Fruit fly (Drosophila melanogaster) whole organism, prepupa: Measurements from ENCODE around the gene CG31689.

Source experiments
- CG10631 ChIP-seq: fragments of 200-800 bp; sonication (Bioruptor generic); optimal IDR thresholded peaks from 2 replicates; lab custom pipeline; 2016; ENCODE audit warnings: missing biosample characterization, missing genetic modification characterization
- CG11294 ChIP-seq: fragments of 200-800 bp; sonication (Bioruptor generic); IDR thresholded peaks from 2 replicates; pipeline ENCODE4 v1.3.6; 2022; ENCODE audit warnings: missing biosample characterization, missing genetic modification characterization
- CG11902 ChIP-seq: fragments of 200-800 bp; sonication (Bioruptor generic); optimal IDR thresholded peaks from 3 replicates; lab custom pipeline; 2016; ENCODE audit warnings: missing biosample characterization, missing genetic modification characterization
- CG15336 ChIP-seq: fragments of 200-800 bp; sonication (Bioruptor generic); IDR thresholded peaks from 2 replicates; pipeline ENCODE4 v1.3.6; 2022; ENCODE audit warnings: missing biosample characterization, missing genetic modification characterization
- CG1621 ChIP-seq: fragments of 200-800 bp; sonication (Bioruptor generic); optimal IDR thresholded peaks from 3 replicates; lab custom pipeline; 2018; ENCODE audit warnings: missing biosample characterization, mild to moderate bottlenecking, missing genetic modification characterization
- CG31627 ChIP-seq: fragments of 200-800 bp; sonication (Bioruptor generic); optimal IDR thresholded peaks from 3 replicates; lab custom pipeline; 2016; ENCODE audit warnings: missing biosample characterization, missing genetic modification characterization
- CG32006 ChIP-seq: fragments of 200-800 bp; sonication (Bioruptor generic); optimal IDR thresholded peaks from 3 replicates; lab custom pipeline; 2017; ENCODE audit warnings: missing biosample characterization, mild to moderate bottlenecking, missing genetic modification characterization
- CG34406 ChIP-seq: fragments of 200-800 bp; sonication (Bioruptor generic); optimal IDR thresholded peaks from 3 replicates; lab custom pipeline; 2016; ENCODE audit warnings: missing biosample characterization, missing genetic modification characterization
- CG3919 ChIP-seq: fragments of 200-800 bp; sonication (Bioruptor generic); optimal IDR thresholded peaks from 3 replicates; lab custom pipeline; 2016; ENCODE audit warnings: missing biosample characterization, missing genetic modification characterization
- CG4318 ChIP-seq: fragments of 200-800 bp; sonication (Bioruptor generic); optimal IDR thresholded peaks from 3 replicates; lab custom pipeline; 2017; ENCODE audit warnings: missing biosample characterization, mild to moderate bottlenecking, missing genetic modification characterization
- CG6163 ChIP-seq: fragments of 200-800 bp; sonication (Bioruptor generic); IDR thresholded peaks from 3 replicates; pipeline ENCODE4 v1.3.6; 2022; ENCODE audit warnings: missing biosample characterization, missing genetic modification characterization
- CG6276 ChIP-seq: fragments of 200-800 bp; sonication (Bioruptor generic); optimal IDR thresholded peaks from 2 replicates; lab custom pipeline; 2017; ENCODE audit warnings: missing biosample characterization, mild to moderate bottlenecking, missing genetic modification characterization
- CG6808 ChIP-seq: fragments of 200-800 bp; sonication (Bioruptor generic); optimal IDR thresholded peaks from 3 replicates; lab custom pipeline; 2017; ENCODE audit warnings: missing biosample characterization, missing genetic modification characterization, mild to moderate bottlenecking, moderate library complexity, missing genetic modification reagents
- CG6854 ChIP-seq: fragments of 200-800 bp; sonication (Bioruptor generic); optimal IDR thresholded peaks from 2 replicates; lab custom pipeline; 2017; ENCODE audit warnings: missing biosample characterization, mild to moderate bottlenecking, missing genetic modification characterization
- CG7368 ChIP-seq: fragments of 200-800 bp; sonication (Bioruptor generic); optimal IDR thresholded peaks from 3 replicates; lab custom pipeline; 2016; ENCODE audit warnings: missing biosample characterization, missing genetic modification characterization
- CG8632 ChIP-seq: fragments of 200-800 bp; sonication (Bioruptor generic); optimal IDR thresholded peaks from 3 replicates; lab custom pipeline; 2016; ENCODE audit warnings: missing biosample characterization, missing genetic modification characterization
- CG9139 ChIP-seq: fragments of 200-800 bp; sonication (Bioruptor generic); optimal IDR thresholded peaks from 3 replicates; lab custom pipeline; 2017; ENCODE audit warnings: missing biosample characterization, mild to moderate bottlenecking, missing genetic modification characterization
- Eip93F ChIP-seq: fragments of 200-800 bp; sonication (Bioruptor generic); optimal IDR thresholded peaks from 2 replicates; lab custom pipeline; 2016; ENCODE audit warnings: missing biosample characterization, mild to moderate bottlenecking, missing genetic modification characterization
- Ets21C ChIP-seq: fragments of 200-800 bp; sonication (Bioruptor generic); optimal IDR thresholded peaks from 3 replicates; lab custom pipeline; 2016; ENCODE audit warnings: missing biosample characterization, missing genetic modification characterization
- Ets96B ChIP-seq: fragments of 200-800 bp; optimal IDR thresholded peaks from 2 replicates; lab custom pipeline; 2019; ENCODE audit warnings: missing biosample characterization, mild to moderate bottlenecking, missing genetic modification characterization, moderate library complexity
- Gug ChIP-seq: fragments of 200-800 bp; sonication (Bioruptor generic); IDR thresholded peaks from 2 replicates; pipeline ENCODE4 v1.3.6; 2022; ENCODE audit warnings: missing biosample characterization, missing genetic modification characterization
- Hr38 ChIP-seq: sonication (Bioruptor generic); optimal IDR thresholded peaks from 2 replicates; lab custom pipeline; 2016; ENCODE audit warnings: missing biosample characterization, missing genetic modification characterization
- Hr4 ChIP-seq: fragments of 200-800 bp; sonication (Bioruptor generic); optimal IDR thresholded peaks from 3 replicates; lab custom pipeline; 2016; ENCODE audit warnings: missing biosample characterization, missing genetic modification characterization
- Lpt ChIP-seq: fragments of 200-800 bp; sonication (Bioruptor generic); optimal IDR thresholded peaks from 3 replicates; lab custom pipeline; 2016; ENCODE audit warnings: missing biosample characterization, missing genetic modification characterization
- OdsH ChIP-seq: fragments of 200-800 bp; sonication (Bioruptor generic); optimal IDR thresholded peaks from 3 replicates; lab custom pipeline; 2016; ENCODE audit warnings: missing biosample characterization, missing genetic modification characterization
- Smox ChIP-seq: fragments of 200-800 bp; sonication (Bioruptor generic); optimal IDR thresholded peaks from 3 replicates; lab custom pipeline; 2016; ENCODE audit warnings: missing biosample characterization, missing genetic modification characterization
- Sox102F ChIP-seq: fragments of 200-800 bp; sonication (Bioruptor generic); optimal IDR thresholded peaks from 2 replicates; lab custom pipeline; 2016; ENCODE audit warnings: missing biosample characterization, mild to moderate bottlenecking, missing genetic modification characterization
- Sox14 ChIP-seq: fragments of 200-800 bp; sonication (Bioruptor generic); optimal IDR thresholded peaks from 3 replicates; lab custom pipeline; 2016; ENCODE audit warnings: missing biosample characterization, missing genetic modification characterization
- Sox15 ChIP-seq: fragments of 200-800 bp; sonication (Bioruptor generic); optimal IDR thresholded peaks from 3 replicates; lab custom pipeline; 2016; ENCODE audit warnings: missing biosample characterization, missing genetic modification characterization
- achi ChIP-seq: fragments of 200-800 bp; sonication (Bioruptor generic); optimal IDR thresholded peaks from 3 replicates; lab custom pipeline; 2016; ENCODE audit warnings: missing biosample characterization, missing genetic modification characterization
- acj6 ChIP-seq: fragments of 200-800 bp; sonication (Bioruptor generic); optimal IDR thresholded peaks from 3 replicates; lab custom pipeline; 2016; ENCODE audit warnings: missing biosample characterization, missing genetic modification characterization
- cyc ChIP-seq: fragments of 200-800 bp; sonication (Bioruptor generic); optimal IDR thresholded peaks from 3 replicates; lab custom pipeline; 2016; ENCODE audit warnings: missing biosample characterization, missing genetic modification characterization
- dac ChIP-seq: fragments of 200-800 bp; sonication (Bioruptor generic); optimal IDR thresholded peaks from 2 replicates; lab custom pipeline; 2017; ENCODE audit warnings: missing biosample characterization, mild to moderate bottlenecking, missing genetic modification characterization
- dsx ChIP-seq: fragments of 200-800 bp; optimal IDR thresholded peaks from 3 replicates; lab custom pipeline; 2019; ENCODE audit warnings: missing biosample characterization, mild to moderate bottlenecking, missing genetic modification characterization, moderate library complexity; ENCODE audit not compliant: poor library complexity, severe bottlenecking
- eg ChIP-seq: fragments of 200-800 bp; sonication (Bioruptor generic); IDR thresholded peaks from 3 replicates; pipeline ENCODE4 v1.3.6; 2022; ENCODE audit warnings: missing biosample characterization, missing genetic modification characterization
- esn ChIP-seq: fragments of 200-800 bp; sonication (Bioruptor generic); optimal IDR thresholded peaks from 2 replicates; lab custom pipeline; 2016; ENCODE audit warnings: missing biosample characterization, mild to moderate bottlenecking, missing genetic modification characterization, moderate library complexity
- fd59A ChIP-seq: fragments of 200-800 bp; sonication (Bioruptor generic); optimal IDR thresholded peaks from 2 replicates; lab custom pipeline; 2017; ENCODE audit warnings: missing biosample characterization, mild to moderate bottlenecking, missing genetic modification characterization, missing genetic modification reagents
- fd85E ChIP-seq: fragments of 200-800 bp; sonication (Bioruptor generic); optimal IDR thresholded peaks from 3 replicates; lab custom pipeline; 2016; ENCODE audit warnings: missing biosample characterization, missing genetic modification characterization
- fkh ChIP-seq: fragments of 200-800 bp; sonication (Bioruptor generic); optimal IDR thresholded peaks from 3 replicates; lab custom pipeline; 2017; ENCODE audit warnings: missing biosample characterization, mild to moderate bottlenecking, missing genetic modification characterization, moderate library complexity
- net ChIP-seq: fragments of 200-800 bp; sonication (Bioruptor generic); optimal IDR thresholded peaks from 3 replicates; lab custom pipeline; 2016; ENCODE audit warnings: missing biosample characterization, missing genetic modification characterization
- pdm3 ChIP-seq: fragments of 200-800 bp; sonication (Bioruptor generic); optimal IDR thresholded peaks from 3 replicates; lab custom pipeline; 2016; ENCODE audit warnings: missing biosample characterization, missing genetic modification characterization
- salr ChIP-seq, 2 experiments: fragments of 200-800 bp; sonication (Bioruptor generic); optimal IDR thresholded peaks; 3 replicates each; lab custom pipeline; 2016 to 2018; ENCODE audit warnings: missing biosample characterization in 2 of 2, missing genetic modification characterization in 2 of 2, mild to moderate bottlenecking in 1 of 2
- spab ChIP-seq: fragments of 200-800 bp; sonication (Bioruptor generic); optimal IDR thresholded peaks from 2 replicates; lab custom pipeline; 2017; ENCODE audit warnings: missing biosample characterization, mild to moderate bottlenecking, missing genetic modification characterization, missing genetic modification reagents
- svp ChIP-seq: fragments of 200-800 bp; sonication (Bioruptor generic); peaks from one replicate; lab custom pipeline; 2016; ENCODE audit warnings: missing biosample characterization, missing genetic modification characterization
- topi ChIP-seq: fragments of 200-800 bp; sonication (Bioruptor generic); optimal IDR thresholded peaks from 3 replicates; lab custom pipeline; 2016; ENCODE audit warnings: missing biosample characterization, missing genetic modification characterization
- vri ChIP-seq: fragments of 200-800 bp; sonication (Bioruptor generic); optimal IDR thresholded peaks from 3 replicates; lab custom pipeline; 2016; ENCODE audit warnings: missing biosample characterization, mild to moderate bottlenecking, missing genetic modification characterization

Gene CG31689

dm6 chr2L:2725374-2725773, at the start of gene CG31689:
Gene CG31689 (plus strand): TSS chr2L:2725674.
- TF ChIP-seq CG10631 (GFP tag; lab: Kevin White, UChicago), result no peak
- TF ChIP-seq CG32006 (GFP tag; lab: Kevin White, UChicago), result no peak
- no peak for TF ChIP-seq Hr38 (GFP tag; lab: Kevin White, UChicago)
- no peak for TF ChIP-seq dsx
- TF ChIP-seq dac (GFP tag; lab: Kevin White, UChicago), result no peak
- no peak for TF ChIP-seq net
- TF ChIP-seq Eip93F (GFP tag; lab: Kevin White, UChicago), result no peak
- TF ChIP-seq topi (GFP tag; lab: Kevin White, UChicago), result no peak
- no peak for TF ChIP-seq esn
- TF ChIP-seq Ets21C, result no peak

DNA sequence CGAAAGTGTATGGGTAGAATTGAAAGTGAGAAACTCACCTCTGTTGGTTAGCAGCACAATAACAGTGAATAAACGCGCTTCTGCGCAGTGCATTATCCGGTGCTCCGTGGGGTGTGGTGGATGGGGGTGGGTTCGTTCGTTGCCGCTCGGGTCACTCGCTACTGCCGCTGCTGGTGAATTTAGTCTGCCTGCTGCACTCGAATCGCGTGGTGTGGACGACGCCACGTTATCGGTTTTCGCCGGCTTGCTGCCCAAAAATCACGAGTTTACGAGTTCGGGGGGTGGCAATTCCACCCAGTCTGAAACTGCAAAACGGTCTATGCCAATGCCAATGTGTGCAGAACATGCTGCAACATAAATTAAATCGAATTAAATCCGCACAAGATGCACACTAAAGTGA, 47.9 kb upstream of the CG31689 start, which contains the start of gene Tmtc1:
Gene Tmtc1 (plus strand): TSS at position 182 of the 400 bp plus-strand sequence.
- TF ChIP-seq CG6163 (GFP tag; lab: Robert Waterston, UW) (0 out of 3 replicates have a peak, but pooled peaks have one; percentile 37), CG31627 (no peak)

dm6 chr2L:2696337-2696736, 29.1 kb upstream of the CG31689 start, which contains the start of gene Trf5:
Gene Trf5 (minus strand): TSS chr2L:2696437.
- TF ChIP-seq Sox15 (GFP tag; lab: Kevin White, UChicago) (no peak), CG11902 (no peak), CG4318 (GFP tag; lab: Kevin White, UChicago) (no peak), CG11294 (GFP tag; lab: Robert Waterston, UW) (no peak), CG6854 (GFP tag; lab: Kevin White, UChicago) (no peak), svp (GFP tag; lab: Kevin White, UChicago) (no peak), fd59A (no peak), topi (GFP tag; lab: Kevin White, UChicago) (no peak), CG15336 (GFP tag; lab: Robert Waterston, UW) (no peak), Hr4 (GFP tag; lab: Kevin White, UChicago) (no peak), CG8632 (GFP tag; lab: Kevin White, UChicago) (no peak), vri (no peak), CG6276 (GFP tag; lab: Kevin White, UChicago) (no peak), Sox14 (no peak), OdsH (no peak), achi (no peak), Lpt (GFP tag; lab: Kevin White, UChicago) (no peak), fd85E (GFP tag; lab: Kevin White, UChicago) (no peak), Gug (no peak)

dm6 chr2L:2720368-2720767, 5.1 kb upstream of the CG31689 start:
- TF ChIP-seq CG6854 (GFP tag; lab: Kevin White, UChicago) (no peak), CG11294 (GFP tag; lab: Robert Waterston, UW) (no peak), svp (GFP tag; lab: Kevin White, UChicago) (peak; percentile 48), CG4318 (GFP tag; lab: Kevin White, UChicago) (no peak), fd85E (GFP tag; lab: Kevin White, UChicago) (no peak), CG3919 (GFP tag; lab: Kevin White, UChicago) (no peak), Eip93F (GFP tag; lab: Kevin White, UChicago) (no peak), CG7368 (GFP tag; lab: Kevin White, UChicago) (no peak), cyc (GFP tag; lab: Kevin White, UChicago) (no peak), CG9139 (GFP tag; lab: Kevin White, UChicago) (no peak), CG1621 (tag; lab: Kevin White, UChicago) (no peak), CG15336 (GFP tag; lab: Robert Waterston, UW) (peak; percentile 32; the same call in 1 of the 2 replicates), CG34406 (no peak), acj6 (GFP tag; lab: Kevin White, UChicago) (no peak), CG31627 (no peak), dsx (no peak), salr (GFP tag; optimal IDR thresholded peaks at IDR 0.05; lab: Kevin White, UChicago) (no peak), CG6808 (no peak), pdm3 (GFP tag; lab: Kevin White, UChicago) (peak; percentile 2), spab (no peak), dac (GFP tag; lab: Kevin White, UChicago) (no peak), Ets96B (no peak), fkh (GFP tag; lab: Kevin White, UChicago) (no peak), Hr4 (GFP tag; lab: Kevin White, UChicago) (no peak), Smox (GFP tag; lab: Kevin White, UChicago) (no peak), Ets21C (peak; percentile 4), Sox14 (no peak), CG32006 (GFP tag; lab: Kevin White, UChicago) (no peak), Sox102F (GFP tag; lab: Kevin White, UChicago) (no peak), eg (GFP tag; lab: Robert Waterston, UW) (no peak), OdsH (peak; percentile 14)
